Fruit fly (Drosophila melanogaster): ENCODE results near the gene SWIP.

The SWIP gene

dm6 chrX:16318858-16319557, 5.5 kb downstream of the SWIP start (continued):
- TF ChIP-seq Hmr (GFP tag; optimal IDR thresholded peaks at IDR 0.05) (no peak), Fer3 (tag; optimal IDR thresholded peaks at IDR 0.05) (no peak), repo (GFP tag; optimal IDR thresholded peaks at IDR 0.05) (no peak), lilli (GFP tag; optimal IDR thresholded peaks at IDR 0.05) (no peak), yki (optimal IDR thresholded peaks at IDR 0.05) (no peak), sens (GFP tag) (peak; percentile 69), stc (GFP tag; IDR thresholded peaks at IDR 0.05) (no peak), CG15479 (GFP tag; optimal IDR thresholded peaks at IDR 0.05) (peak; percentile 88), br (optimal IDR thresholded peaks at IDR 0.05) (no peak), exex (tag; optimal IDR thresholded peaks at IDR 0.05) (no peak), dimm (GFP tag; IDR thresholded peaks at IDR 0.05) (no peak), Atf3 (GFP tag; optimal IDR thresholded peaks at IDR 0.05) (no peak), Taf1 (GFP tag; IDR thresholded peaks at IDR 0.05) (no peak), CG12299 (tag; optimal IDR thresholded peaks at IDR 0.05) (no peak), shn (GFP tag; optimal IDR thresholded peaks at IDR 0.05) (no peak), sqz (GFP tag; optimal IDR thresholded peaks at IDR 0.05) (no peak), CG8944 (GFP tag; optimal IDR thresholded peaks at IDR 0.05) (no peak), nerfin-2 (GFP tag; IDR thresholded peaks at IDR 0.05; ENCODE audit: partially characterized antibody) (no peak), MESR4 (GFP tag; optimal IDR thresholded peaks at IDR 0.05) (peak; percentile 50), dpn (GFP tag; optimal IDR thresholded peaks at IDR 0.05) (no peak), CG10654 (GFP tag; optimal IDR thresholded peaks at IDR 0.05) (no peak), tup (GFP tag; optimal IDR thresholded peaks at IDR 0.05) (no peak), lab (GFP tag; optimal IDR thresholded peaks at IDR 0.05) (no peak), CG34376 (GFP tag; optimal IDR thresholded peaks at IDR 0.05) (peak; percentile 66), CG17829 (tag; optimal IDR thresholded peaks at IDR 0.05) (no peak), CG14860 (GFP tag; IDR thresholded peaks at IDR 0.05; ENCODE audit: partially characterized antibody) (no peak), ash1 (GFP tag; optimal IDR thresholded peaks at IDR 0.05) (no peak), Med (GFP tag) (peak; percentile 51), Dfd (GFP tag; optimal IDR thresholded peaks at IDR 0.05) (no peak), HLH3B (GFP tag; IDR thresholded peaks at IDR 0.05) (no peak), CG4424 (GFP tag; optimal IDR thresholded peaks at IDR 0.05) (no peak), CG7372 (GFP tag; IDR thresholded peaks at IDR 0.05) (no peak), CG12744 (GFP tag; optimal IDR thresholded peaks at IDR 0.05) (no peak), Adf1 (GFP tag; IDR thresholded peaks at IDR 0.05) (no peak), CG18599 (GFP tag; optimal IDR thresholded peaks at IDR 0.05) (no peak), mld (GFP tag; IDR thresholded peaks at IDR 0.05; ENCODE audit: partially characterized antibody) (no peak), Hr39 (optimal IDR thresholded peaks at IDR 0.05) (no peak), bab2 (GFP tag; optimal IDR thresholded peaks at IDR 0.05) (no peak), lmd (GFP tag; IDR thresholded peaks at IDR 0.05) (peak; percentile 28; the same call in 1 of the 2 replicates), sug (tag; optimal IDR thresholded peaks at IDR 0.05) (peak; percentile 58), Sox100B (GFP tag; optimal IDR thresholded peaks at IDR 0.05) (no peak), CG30403 (GFP tag; optimal IDR thresholded peaks at IDR 0.05) (peak; percentile 1), CG31365 (tag; optimal IDR thresholded peaks at IDR 0.05) (no peak), CG1602 (GFP tag; optimal IDR thresholded peaks at IDR 0.05) (no peak), Hr3 (GFP tag; optimal IDR thresholded peaks at IDR 0.05) (no peak), CG7271 (tag; optimal IDR thresholded peaks at IDR 0.05) (no peak), oc (tag; optimal IDR thresholded peaks at IDR 0.05) (no peak), gfzf (GFP tag; optimal IDR thresholded peaks at IDR 0.05) (no peak), CG3065 (GFP tag; optimal IDR thresholded peaks at IDR 0.05) (no peak), Nf-YB (GFP tag; optimal IDR thresholded peaks at IDR 0.05) (no peak), CG1529 (GFP tag; optimal IDR thresholded peaks at IDR 0.05) (no peak), NFAT (GFP tag; IDR thresholded peaks at IDR 0.05) (no peak)
